Worm (Caenorhabditis elegans): ENCODE measurements around the gene F26D11.1.

F26D11.1 gene

ce11 chrV:8027429-8028142, 46.2 kb downstream of the F26D11.1 start:
- no peak for TF ChIP-seq rnt-1 (tag; optimal IDR thresholded peaks at IDR 0.05)
- no peak for TF ChIP-seq ceh-2 (tag; optimal IDR thresholded peaks at IDR 0.05)
- TF ChIP-seq ref-2 (tag; optimal IDR thresholded peaks at IDR 0.05), result no peak
- TF ChIP-seq F13H6.1 (tag; optimal IDR thresholded peaks at IDR 0.05), result no peak
- no peak for TF ChIP-seq pros-1 (tag; optimal IDR thresholded peaks at IDR 0.05)
- TF ChIP-seq ceh-6 (GFP tag; optimal IDR thresholded peaks at IDR 0.05), result no peak
- TF ChIP-seq unc-42 (tag; optimal IDR thresholded peaks at IDR 0.05), result no peak
- TF ChIP-seq ceh-30 (tag; optimal IDR thresholded peaks at IDR 0.05), result no peak
- no peak for TF ChIP-seq ceh-14 (tag; optimal IDR thresholded peaks at IDR 0.05)
- TF ChIP-seq fkh-6 (tag; optimal IDR thresholded peaks at IDR 0.05), result no peak
- no peak for TF ChIP-seq Y22D7AL.16 (tag; optimal IDR thresholded peaks at IDR 0.05)
- no peak for TF ChIP-seq hlh-13 (GFP tag; optimal IDR thresholded peaks at IDR 0.05)
- no peak for TF ChIP-seq dmd-4 (tag; optimal IDR thresholded peaks at IDR 0.05; ENCODE audit: borderline replicate concordance)

ce11 chrV:8028825-8029489, 47.6 kb downstream of the F26D11.1 start, which contains the start of gene oma-2:
TSS of gene oma-2 (plus strand) at chrV:8029439.
- TF ChIP-seq elt-4 (tag; optimal IDR thresholded peaks at IDR 0.05), result no peak
- no peak for TF ChIP-seq eyg-1 (tag; optimal IDR thresholded peaks at IDR 0.05)
- TF ChIP-seq tbx-2 (tag; optimal IDR thresholded peaks at IDR 0.05), result no peak
- no peak for TF ChIP-seq ceh-34 (tag; optimal IDR thresholded peaks at IDR 0.05)
- no peak for TF ChIP-seq pat-9 (tag; optimal IDR thresholded peaks at IDR 0.05)
- TF ChIP-seq ets-4 (tag; optimal IDR thresholded peaks at IDR 0.05), result no peak

- TF ChIP-seq ceh-30 (tag; optimal IDR thresholded peaks at IDR 0.05) (no peak), hlh-6 (tag; optimal IDR thresholded peaks at IDR 0.05) (no peak), nfya-1 (tag; optimal IDR thresholded peaks at IDR 0.05) (peak; percentile 0), unc-42 (tag; optimal IDR thresholded peaks at IDR 0.05) (peak; percentile 35), unc-55 (GFP tag; optimal IDR thresholded peaks at IDR 0.05) (peak; percentile 54)
Measured at ce11 chrV:8031121-8031520, 49.8 kb downstream of the F26D11.1 start, which contains the start of gene vars-1. TSS of gene vars-1 (plus strand) at chrV:8031411.

Measured in whole organism, late embryonic.